Worm (Caenorhabditis elegans) whole organism, L4 larva: Measurements from ENCODE around the gene R02E12.4.

Experiments used
- D1046.2 ChIP-seq: fragments of 200-800 bp; sonication (Bioruptor generic); IDR thresholded peaks from 2 replicates; pipeline ENCODE4 v1.3.6; 2022; ENCODE audit warnings: missing genetic modification characterization, missing compliant biosample characterization
- F10B5.3 ChIP-seq: sonication (generic microtip); optimal IDR thresholded peaks from 2 replicates; lab custom pipeline; 2016; ENCODE audit warnings: mild to moderate bottlenecking, missing genetic modification characterization, missing compliant biosample characterization
- F44E2.7 ChIP-seq: fragments of 200-800 bp; sonication (Bioruptor generic); IDR thresholded peaks from 2 replicates; pipeline ENCODE4 v2.1.2; 2022; ENCODE audit warnings: missing genetic modification characterization, missing compliant biosample characterization
- F49E8.2 ChIP-seq: sonication (generic microtip); optimal IDR thresholded peaks from 2 replicates; lab custom pipeline; 2016; ENCODE audit warnings: missing compliant biosample characterization, mild to moderate bottlenecking, missing genetic modification characterization, borderline replicate concordance
- T20F7.1 ChIP-seq: fragments of 200-800 bp; sonication (Bioruptor generic); optimal IDR thresholded peaks from 2 replicates; lab custom pipeline; 2018; ENCODE audit warnings: mild to moderate bottlenecking, missing genetic modification characterization, missing compliant biosample characterization
- T26A8.4 ChIP-seq: fragments of 200-800 bp; sonication (Bioruptor generic); IDR thresholded peaks from 2 replicates; pipeline ENCODE4 v1.3.6; 2022; ENCODE audit warnings: missing genetic modification characterization, missing compliant biosample characterization
- Y105C5A.15 ChIP-seq: fragments of 200-800 bp; sonication (Bioruptor generic); IDR thresholded peaks from 2 replicates; pipeline ENCODE4 v1.3.6; 2022; ENCODE audit warnings: missing genetic modification characterization, missing compliant biosample characterization
- Y48G9A.11 ChIP-seq: fragments of 200-800 bp; sonication (Bioruptor generic); IDR thresholded peaks from 2 replicates; pipeline ENCODE4 v1.3.6; 2022; ENCODE audit warnings: missing genetic modification reagents, missing genetic modification characterization, missing compliant biosample characterization
- Y5F2A.4 ChIP-seq: fragments of 200-800 bp; sonication (Bioruptor generic); optimal IDR thresholded peaks from 2 replicates; lab custom pipeline; 2018; ENCODE audit warnings: mild to moderate bottlenecking, missing genetic modification characterization, missing compliant biosample characterization
- Y75B8A.6 ChIP-seq: fragments of 200-800 bp; sonication (Bioruptor generic); IDR thresholded peaks from 2 replicates; pipeline ENCODE4 v1.3.6; 2022; ENCODE audit warnings: missing genetic modification reagents, missing genetic modification characterization, missing compliant biosample characterization
- ZK337.2 ChIP-seq: fragments of 200-800 bp; sonication (Bioruptor generic); IDR thresholded peaks from 2 replicates; pipeline ENCODE4 v1.3.6; 2022; ENCODE audit warnings: missing genetic modification reagents, missing genetic modification characterization, missing compliant biosample characterization
- aha-1 ChIP-seq: fragments of 150-350 bp; peaks from one replicate; lab custom pipeline; 2014; ENCODE audit warnings: missing biosample characterization, missing genetic modification characterization
- attf-4 ChIP-seq: sonication (generic microtip); optimal IDR thresholded peaks from 3 replicates; lab custom pipeline; 2017; ENCODE audit warnings: missing biosample characterization, missing genetic modification characterization
- ceh-20 ChIP-seq: fragments of 200-800 bp; sonication (Bioruptor generic); IDR thresholded peaks from 2 replicates; pipeline ENCODE4 v1.3.6; 2022; ENCODE audit warnings: missing genetic modification reagents, missing genetic modification characterization, missing compliant biosample characterization
- ceh-28 ChIP-seq: fragments of 150-350 bp; optimal IDR thresholded peaks from 2 replicates; lab custom pipeline; 2014; ENCODE audit warnings: missing biosample characterization, missing genetic modification reagents, missing genetic modification characterization
- ceh-32 ChIP-seq: sonication (generic microtip); optimal IDR thresholded peaks from 2 replicates; lab custom pipeline; 2016; ENCODE audit warnings: mild to moderate bottlenecking, missing genetic modification characterization, missing compliant biosample characterization; ENCODE audit not compliant: poor library complexity
- ceh-82 ChIP-seq: sonication (generic microtip); optimal IDR thresholded peaks from 2 replicates; lab custom pipeline; 2017; ENCODE audit warnings: missing biosample characterization, missing genetic modification characterization
- ces-1 ChIP-seq: fragments of 150-350 bp; sonication (generic microtip); optimal IDR thresholded peaks from 4 replicates; lab custom pipeline; 2014; ENCODE audit warnings: missing biosample characterization, missing genetic modification reagents, missing genetic modification characterization
- cey-2 ChIP-seq: sonication (generic microtip); optimal IDR thresholded peaks from 3 replicates; lab custom pipeline; 2017; ENCODE audit warnings: missing genetic modification characterization, mild to moderate bottlenecking, missing compliant biosample characterization, antibody characterized with exemption, borderline replicate concordance; ENCODE audit not compliant: insufficient read depth
- ctbp-1 ChIP-seq: fragments of 200-800 bp; sonication (Bioruptor generic); IDR thresholded peaks from 2 replicates; pipeline ENCODE4 v1.3.6; 2022; ENCODE audit warnings: missing genetic modification reagents, missing genetic modification characterization, missing compliant biosample characterization
- daf-16 ChIP-seq, 3 experiments: sonication (generic microtip); optimal IDR thresholded peaks; 2 replicates each; lab custom pipeline; 2016 to 2017; ENCODE audit warnings: missing genetic modification characterization in 3 of 3, missing genetic modification reagents in 3 of 3, mild to moderate bottlenecking in 2 of 3, missing compliant biosample characterization in 2 of 3, missing biosample characterization in 1 of 3, moderate library complexity in 1 of 3
- daf-19 ChIP-seq: fragments of 200-800 bp; sonication (Bioruptor generic); conservative IDR thresholded peaks from 2 replicates; pipeline ENCODE4 v1.3.6; 2022; ENCODE audit warnings: missing genetic modification characterization, missing compliant biosample characterization
- daf-8 ChIP-seq: fragments of 200-800 bp; sonication (Bioruptor generic); IDR thresholded peaks from 2 replicates; pipeline ENCODE4 v1.3.6; 2022; ENCODE audit warnings: missing genetic modification characterization, missing compliant biosample characterization
- dmd-8 ChIP-seq: fragments of 200-800 bp; sonication (Bioruptor generic); IDR thresholded peaks from 2 replicates; pipeline ENCODE4 v1.3.6; 2022; ENCODE audit warnings: missing genetic modification characterization, missing compliant biosample characterization
- dmd-9 ChIP-seq: fragments of 200-800 bp; sonication (Bioruptor generic); IDR thresholded peaks from 2 replicates; pipeline ENCODE4 v1.3.6; 2022; ENCODE audit warnings: missing genetic modification reagents, missing genetic modification characterization, missing compliant biosample characterization
- dve-1 ChIP-seq: sonication (generic microtip); optimal IDR thresholded peaks from 2 replicates; lab custom pipeline; 2017; ENCODE audit warnings: antibody characterized with exemption, mild to moderate bottlenecking, missing genetic modification characterization, missing compliant biosample characterization; ENCODE audit not compliant: insufficient read depth
- fos-1 ChIP-seq: fragments of 150-350 bp; optimal IDR thresholded peaks from 2 replicates; lab custom pipeline; 2014; ENCODE audit warnings: missing biosample characterization, missing genetic modification characterization
- hlh-11 ChIP-seq: fragments of 200-800 bp; sonication (Bioruptor generic); optimal IDR thresholded peaks from 2 replicates; lab custom pipeline; 2018; ENCODE audit warnings: mild to moderate bottlenecking, missing genetic modification characterization, missing compliant biosample characterization
- hmg-1.1 ChIP-seq: fragments of 200-800 bp; sonication (Bioruptor generic); IDR thresholded peaks from 2 replicates; pipeline ENCODE4 v1.3.6; 2022; ENCODE audit warnings: missing genetic modification reagents, missing genetic modification characterization, missing compliant biosample characterization
- lin-13 ChIP-seq: fragments of 150-350 bp; optimal IDR thresholded peaks from 2 replicates; lab custom pipeline; 2014; ENCODE audit warnings: missing biosample characterization, missing genetic modification reagents, missing genetic modification characterization
- lsy-2 ChIP-seq, 2 experiments: fragments of 150-350 bp in 1 of 2; sonication (generic microtip) in 1 of 2; optimal IDR thresholded peaks; 2 replicates each; lab custom pipeline; 2014 to 2017; ENCODE audit warnings: missing biosample characterization in 2 of 2, missing genetic modification characterization in 2 of 2
- madf-5 ChIP-seq, 2 experiments: fragments of 200-800 bp; sonication (Bioruptor generic); IDR thresholded peaks; 2 replicates each; pipeline ENCODE4 v1.3.6; 2022; ENCODE audit warnings: missing compliant biosample characterization in 2 of 2, missing genetic modification characterization in 2 of 2
- madf-9 ChIP-seq: fragments of 200-800 bp; sonication (Bioruptor generic); conservative IDR thresholded peaks from 2 replicates; pipeline ENCODE4 v1.3.6; 2022; ENCODE audit warnings: missing genetic modification reagents, missing genetic modification characterization, missing compliant biosample characterization
- mdt-29 ChIP-seq: fragments of 200-800 bp; sonication (Bioruptor generic); IDR thresholded peaks from 2 replicates; pipeline ENCODE4 v1.3.6; 2022; ENCODE audit warnings: missing genetic modification reagents, missing genetic modification characterization, missing compliant biosample characterization
- mep-1 ChIP-seq: fragments of 150-350 bp; sonication (generic microtip); optimal IDR thresholded peaks from 3 replicates; lab custom pipeline; 2014; ENCODE audit warnings: missing biosample characterization, missing genetic modification characterization
- mxl-2 ChIP-seq: fragments of 200-800 bp; sonication (Bioruptor generic); conservative IDR thresholded peaks from 2 replicates; pipeline ENCODE4 v1.3.6; 2022; ENCODE audit warnings: missing genetic modification reagents, missing genetic modification characterization, missing compliant biosample characterization
- nhr-10 ChIP-seq: fragments of 150-350 bp; optimal IDR thresholded peaks from 2 replicates; lab custom pipeline; 2014; ENCODE audit warnings: missing biosample characterization, missing genetic modification characterization
- nhr-102 ChIP-seq: sonication (generic microtip); optimal IDR thresholded peaks from 2 replicates; lab custom pipeline; 2016; ENCODE audit warnings: mild to moderate bottlenecking, missing genetic modification characterization, moderate library complexity, missing compliant biosample characterization
- nhr-111 ChIP-seq: fragments of 200-800 bp; sonication (Bioruptor generic); optimal IDR thresholded peaks from 2 replicates; lab custom pipeline; 2018; ENCODE audit warnings: mild to moderate bottlenecking, missing genetic modification characterization, missing compliant biosample characterization
- nhr-237 ChIP-seq: sonication (generic microtip); optimal IDR thresholded peaks from 2 replicates; lab custom pipeline; 2017; ENCODE audit warnings: missing biosample characterization, missing genetic modification characterization
- nhr-28 ChIP-seq: fragments of 150-350 bp; optimal IDR thresholded peaks from 2 replicates; lab custom pipeline; 2014; ENCODE audit warnings: missing biosample characterization, missing genetic modification characterization
- nhr-76 ChIP-seq: fragments of 150-350 bp; optimal IDR thresholded peaks from 2 replicates; lab custom pipeline; 2014; ENCODE audit warnings: missing biosample characterization, missing genetic modification characterization
- sdz-12 ChIP-seq: fragments of 200-800 bp; sonication (Bioruptor generic); optimal IDR thresholded peaks from 2 replicates; lab custom pipeline; 2018; ENCODE audit warnings: mild to moderate bottlenecking, missing genetic modification characterization, missing compliant biosample characterization
- skn-1 ChIP-seq: fragments of 150-350 bp; optimal IDR thresholded peaks from 2 replicates; lab custom pipeline; 2014; ENCODE audit warnings: missing biosample characterization, missing genetic modification characterization
- spr-3 ChIP-seq: fragments of 200-800 bp; sonication (Bioruptor generic); optimal IDR thresholded peaks from 2 replicates; lab custom pipeline; 2018; ENCODE audit warnings: mild to moderate bottlenecking, missing genetic modification characterization, missing compliant biosample characterization
- tag-97 ChIP-seq: fragments of 200-800 bp; sonication (Bioruptor generic); IDR thresholded peaks from 2 replicates; pipeline ENCODE4 v1.3.6; 2022; ENCODE audit warnings: missing genetic modification characterization, missing compliant biosample characterization
- tra-1 ChIP-seq: fragments of 200-800 bp; sonication (Bioruptor generic); IDR thresholded peaks from 2 replicates; pipeline ENCODE4 v1.3.6; 2022; ENCODE audit warnings: missing genetic modification reagents, missing genetic modification characterization, missing compliant biosample characterization
- vab-7 ChIP-seq: fragments of 200-800 bp; sonication (Bioruptor generic); IDR thresholded peaks from 2 replicates; pipeline ENCODE4 v1.3.6; 2022; ENCODE audit warnings: missing genetic modification reagents, missing genetic modification characterization, missing compliant biosample characterization
- zfp-3 ChIP-seq: fragments of 200-800 bp; sonication (Bioruptor generic); conservative IDR thresholded peaks from 2 replicates; pipeline ENCODE4 v1.3.6; 2022; ENCODE audit warnings: missing genetic modification reagents, missing genetic modification characterization, missing compliant biosample characterization
- ztf-11 ChIP-seq: fragments of 150-350 bp; optimal IDR thresholded peaks from 2 replicates; lab custom pipeline; 2014; ENCODE audit warnings: missing biosample characterization, missing genetic modification characterization
- ztf-7 ChIP-seq: fragments of 150-350 bp; optimal IDR thresholded peaks from 2 replicates; lab custom pipeline; 2014; ENCODE audit warnings: missing biosample characterization, missing genetic modification characterization

Gene R02E12.4

DNA sequence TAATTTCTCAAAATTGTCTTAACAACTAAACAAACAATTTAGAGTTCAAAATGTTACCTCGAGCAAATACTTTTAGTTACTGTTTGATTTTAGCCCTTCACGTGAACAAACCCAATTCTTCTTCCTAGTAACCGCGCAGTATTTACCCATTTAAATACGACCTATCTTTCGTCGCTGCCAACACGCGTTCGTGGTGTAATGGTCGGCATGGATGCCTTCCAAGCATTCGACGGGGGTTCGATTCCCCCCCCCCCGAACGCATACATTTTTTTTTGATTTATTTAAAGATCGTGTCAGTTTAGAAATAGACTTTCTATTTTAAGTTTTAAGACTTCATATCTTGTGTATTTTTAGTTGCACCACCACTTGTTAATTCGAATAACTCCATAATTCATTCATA, 10.7 kb upstream of the R02E12.4 start:
- TF ChIP-seq ZK337.2, result no peak
- no peak for TF ChIP-seq ceh-32
- peak; percentile 63 for TF ChIP-seq hmg-1.1
- no peak for TF ChIP-seq nhr-76 (tag; lab: Kevin White, UChicago)
- no peak for TF ChIP-seq ztf-11 (tag; lab: Kevin White, UChicago)
- TF ChIP-seq sdz-12, result no peak
- no peak for TF ChIP-seq dmd-9 (GFP tag; lab: Robert Waterston, UW)
- TF ChIP-seq ztf-7, result peak; percentile 4
- no peak for TF ChIP-seq ceh-20 (GFP tag; lab: Robert Waterston, UW)
- TF ChIP-seq mep-1 (tag; lab: Kevin White, UChicago), result peak; percentile 25
- no peak for TF ChIP-seq aha-1
- peak in 1 of 2 experiments; percentile 29 for TF ChIP-seq daf-16 (GFP tag; optimal IDR thresholded peaks at IDR 0.05; lab: Kevin White, UChicago)
- TF ChIP-seq daf-16 (tag; optimal IDR thresholded peaks at IDR 0.05; lab: Kevin White, UChicago), result no peak
- no peak for TF ChIP-seq ctbp-1 (GFP tag; lab: Robert Waterston, UW)
- no peak for TF ChIP-seq F49E8.2
- TF ChIP-seq attf-4 (tag; lab: Kevin White, UChicago), result no peak
- TF ChIP-seq mdt-29 (GFP tag; lab: Robert Waterston, UW), result no peak
- no peak for TF ChIP-seq fos-1 (tag; lab: Kevin White, UChicago)
- no peak for TF ChIP-seq T20F7.1
- no peak for TF ChIP-seq skn-1 (tag; lab: Kevin White, UChicago)
- TF ChIP-seq hlh-11 (tag; lab: Kevin White, UChicago), result no peak
- no peak for TF ChIP-seq lin-13 (GFP tag; lab: Kevin White, UChicago)
- TF ChIP-seq madf-5 (GFP tag; IDR thresholded peaks at IDR 0.05; lab: Robert Waterston, UW), result 0 out of 4 replicates have a peak, but pooled peaks have one; percentile 33 to 50
- TF ChIP-seq Y105C5A.15 (GFP tag; lab: Robert Waterston, UW), result 0 out of 2 replicates have a peak, but pooled peaks have one; percentile 61
- TF ChIP-seq nhr-10 (tag; lab: Kevin White, UChicago), result no peak
- no peak for TF ChIP-seq lsy-2 (tag; optimal IDR thresholded peaks at IDR 0.05; lab: Kevin White, UChicago)
- no peak for TF ChIP-seq nhr-28 (tag; lab: Kevin White, UChicago)
- no peak for TF ChIP-seq nhr-237 (tag; lab: Kevin White, UChicago)
- TF ChIP-seq dmd-8, result 0 out of 2 replicates have a peak, but pooled peaks have one; percentile 36
- TF ChIP-seq nhr-111 (GFP tag; lab: Kevin White, UChicago), result no peak
- peak; percentile 51; the same call in 1 of the 2 replicates for TF ChIP-seq vab-7
- TF ChIP-seq zfp-3 (GFP tag; lab: Robert Waterston, UW), result 0 out of 2 replicates have a peak, but pooled peaks have one; percentile 40
- peak; percentile 41; the same call in 1 of the 2 replicates for TF ChIP-seq madf-9
- TF ChIP-seq nhr-102, result no peak
- no peak for TF ChIP-seq ceh-28 (tag; lab: Kevin White, UChicago)
- TF ChIP-seq daf-19, result no peak
- no peak for TF ChIP-seq T26A8.4 (GFP tag; lab: Robert Waterston, UW)
- TF ChIP-seq tra-1, result 0 out of 2 replicates have a peak, but pooled peaks have one; percentile 20
- no peak for TF ChIP-seq F10B5.3 (tag; lab: Kevin White, UChicago)
- no peak for TF ChIP-seq ces-1 (GFP tag; lab: Kevin White, UChicago)
- TF ChIP-seq tag-97 (GFP tag; lab: Robert Waterston, UW), result no peak
- peak; percentile 19 for TF ChIP-seq spr-3
- TF ChIP-seq Y5F2A.4 (GFP tag; lab: Kevin White, UChicago), result no peak
- no peak for TF ChIP-seq cey-2 (tag; lab: Kevin White, UChicago)
- no peak for TF ChIP-seq daf-8 (GFP tag; lab: Robert Waterston, UW)
- TF ChIP-seq ceh-82, result no peak
- TF ChIP-seq F44E2.7 (GFP tag; lab: Robert Waterston, UW), result no peak
- no peak for TF ChIP-seq Y48G9A.11 (GFP tag; lab: Robert Waterston, UW)
- TF ChIP-seq mxl-2 (GFP tag; lab: Robert Waterston, UW), result no peak
- TF ChIP-seq D1046.2, result no peak
- peak; percentile 6 for TF ChIP-seq dve-1
- TF ChIP-seq Y75B8A.6 (GFP tag; lab: Robert Waterston, UW), result no peak
